Fruit fly (Drosophila melanogaster) whole organism, embryonic: ENCODE data around the gene CG7320.

Source experiments
- Bgb ChIP-seq: fragments of 200-800 bp; sonication (Bioruptor generic); IDR thresholded peaks from 2 replicates; pipeline ENCODE4 v1.3.6; 2022; ENCODE audit warnings: missing biosample characterization, missing genetic modification characterization; ENCODE audit not compliant: partially characterized antibody
- CG11723 ChIP-seq: fragments of 200-800 bp; sonication (Bioruptor generic); optimal IDR thresholded peaks from 2 replicates; lab custom pipeline; 2017; ENCODE audit warnings: missing biosample characterization, mild to moderate bottlenecking, missing genetic modification characterization
- CG14441 ChIP-seq: fragments of 200-800 bp; sonication (Bioruptor generic); IDR thresholded peaks from 2 replicates; pipeline ENCODE4 v1.3.6; 2022; ENCODE audit warnings: missing biosample characterization, missing genetic modification characterization
- CG14667 ChIP-seq: fragments of 200-800 bp; sonication (Bioruptor generic); IDR thresholded peaks from 2 replicates; pipeline ENCODE4 v1.3.6; 2022; ENCODE audit warnings: missing biosample characterization, missing genetic modification characterization
- CG16779 ChIP-seq: fragments of 200-800 bp; sonication (Bioruptor generic); IDR thresholded peaks from 2 replicates; pipeline ENCODE4 v1.3.6; 2022; ENCODE audit warnings: missing biosample characterization, missing genetic modification characterization
- CG2202 ChIP-seq: fragments of 200-800 bp; sonication (Bioruptor generic); optimal IDR thresholded peaks from 2 replicates; lab custom pipeline; 2018; ENCODE audit warnings: missing biosample characterization, mild to moderate bottlenecking, missing genetic modification characterization
- CG30431 ChIP-seq: fragments of 200-800 bp; sonication (Bioruptor generic); optimal IDR thresholded peaks from 2 replicates; lab custom pipeline; 2017; ENCODE audit warnings: missing biosample characterization, missing genetic modification characterization
- CG3065 ChIP-seq: fragments of 200-800 bp; sonication (Bioruptor generic); optimal IDR thresholded peaks from 2 replicates; lab custom pipeline; 2016; ENCODE audit warnings: missing biosample characterization, missing genetic modification characterization
- CG31365 ChIP-seq: fragments of 200-800 bp; sonication (Bioruptor generic); optimal IDR thresholded peaks from 2 replicates; lab custom pipeline; 2018; ENCODE audit warnings: missing biosample characterization, mild to moderate bottlenecking, missing genetic modification characterization
- CG42726 ChIP-seq: fragments of 200-800 bp; sonication (Bioruptor generic); IDR thresholded peaks from 2 replicates; pipeline ENCODE4 v1.3.6; 2022; ENCODE audit warnings: missing biosample characterization, missing genetic modification characterization; ENCODE audit not compliant: partially characterized antibody
- CG4854 ChIP-seq: fragments of 200-800 bp; sonication (Bioruptor generic); optimal IDR thresholded peaks from 2 replicates; lab custom pipeline; 2016; ENCODE audit warnings: missing biosample characterization, missing genetic modification characterization, inconsistent platforms
- CG6272 ChIP-seq: fragments of 200-800 bp; sonication (Bioruptor generic); IDR thresholded peaks from 2 replicates; pipeline ENCODE4 v1.3.6; 2022; ENCODE audit warnings: missing biosample characterization, missing genetic modification characterization
- CG6689 ChIP-seq: fragments of 200-800 bp; sonication (Bioruptor generic); IDR thresholded peaks from 2 replicates; pipeline ENCODE4 v1.3.6; 2022; ENCODE audit warnings: missing biosample characterization, missing genetic modification characterization
- CG6765 ChIP-seq: fragments of 200-800 bp; sonication (Bioruptor generic); optimal IDR thresholded peaks from 3 replicates; lab custom pipeline; 2017; ENCODE audit warnings: missing biosample characterization, mild to moderate bottlenecking, missing genetic modification characterization
- CG6813 ChIP-seq: fragments of 200-800 bp; sonication (Bioruptor generic); optimal IDR thresholded peaks from 2 replicates; lab custom pipeline; 2017; ENCODE audit warnings: missing biosample characterization, missing genetic modification characterization, mild to moderate bottlenecking, moderate library complexity, missing genetic modification reagents
- CG6854 ChIP-seq: fragments of 200-800 bp; sonication (Bioruptor generic); optimal IDR thresholded peaks from 3 replicates; lab custom pipeline; 2017; ENCODE audit warnings: missing biosample characterization, mild to moderate bottlenecking, missing genetic modification characterization
- CG8281 ChIP-seq: fragments of 200-800 bp; sonication (Bioruptor generic); optimal IDR thresholded peaks from 2 replicates; lab custom pipeline; 2018; ENCODE audit warnings: missing biosample characterization, mild to moderate bottlenecking, missing genetic modification characterization, moderate library complexity
- CG9215 ChIP-seq: fragments of 200-800 bp; sonication (Bioruptor generic); IDR thresholded peaks from 2 replicates; pipeline ENCODE4 v1.3.6; 2022; ENCODE audit warnings: missing biosample characterization, missing genetic modification characterization
- CG9932 ChIP-seq: fragments of 200-800 bp; sonication (Bioruptor generic); IDR thresholded peaks from 2 replicates; pipeline ENCODE4 v1.3.6; 2022; ENCODE audit warnings: missing biosample characterization, missing genetic modification characterization
- CHES-1-like ChIP-seq: fragments of 200-800 bp; sonication (Bioruptor generic); optimal IDR thresholded peaks from 2 replicates; lab custom pipeline; 2016; ENCODE audit warnings: missing biosample characterization, missing genetic modification characterization
- CoRest ChIP-seq: fragments of 200-800 bp; sonication (Bioruptor generic); optimal IDR thresholded peaks from 3 replicates; lab custom pipeline; 2018; ENCODE audit warnings: missing biosample characterization, mild to moderate bottlenecking, missing genetic modification characterization, moderate library complexity
- Dll ChIP-seq: fragments of 200-800 bp; sonication (Bioruptor generic); IDR thresholded peaks from 4 replicates; pipeline ENCODE4 v1.3.6; 2022; ENCODE audit warnings: missing biosample characterization, missing genetic modification characterization; ENCODE audit not compliant: partially characterized antibody
- Ets65A ChIP-seq: fragments of 200-800 bp; sonication (Bioruptor generic); peaks from one replicate; lab custom pipeline; 2016; ENCODE audit warnings: missing biosample characterization, missing genetic modification characterization
- Gsc ChIP-seq: fragments of 200-800 bp; sonication (Bioruptor generic); IDR thresholded peaks from 2 replicates; pipeline ENCODE4 v1.3.6; 2022; ENCODE audit warnings: missing biosample characterization, missing genetic modification characterization
- Hmx ChIP-seq: fragments of 200-800 bp; sonication (Bioruptor generic); optimal IDR thresholded peaks from 2 replicates; lab custom pipeline; 2016; ENCODE audit warnings: missing biosample characterization, missing genetic modification characterization
- Lim3 ChIP-seq: fragments of 200-800 bp; sonication (Bioruptor generic); IDR thresholded peaks from 2 replicates; pipeline ENCODE4 v1.3.6; 2022; ENCODE audit warnings: missing biosample characterization, missing genetic modification characterization
- MTF-1 ChIP-seq: fragments of 200-800 bp; sonication (Bioruptor generic); optimal IDR thresholded peaks from 2 replicates; lab custom pipeline; 2018; ENCODE audit warnings: missing biosample characterization, mild to moderate bottlenecking, missing genetic modification characterization, borderline replicate concordance
- NfI ChIP-seq: fragments of 200-800 bp; sonication (Bioruptor generic); optimal IDR thresholded peaks from 3 replicates; lab custom pipeline; 2018; ENCODE audit warnings: missing biosample characterization, mild to moderate bottlenecking, missing genetic modification characterization, moderate library complexity
- Pdp1 ChIP-seq, 2 experiments: fragments of 200-800 bp; sonication (Bioruptor generic); optimal IDR thresholded peaks; 3 replicates each; lab custom pipeline; 2016; ENCODE audit warnings: missing biosample characterization in 2 of 2, missing genetic modification characterization in 2 of 2, mild to moderate bottlenecking in 1 of 2, moderate library complexity in 1 of 2
- Ptx1 ChIP-seq: fragments of 200-800 bp; sonication (Bioruptor generic); IDR thresholded peaks from 2 replicates; pipeline ENCODE4 v1.3.6; 2022; ENCODE audit warnings: missing biosample characterization, missing genetic modification characterization
- Ssrp ChIP-seq: fragments of 200-800 bp; sonication (Bioruptor generic); optimal IDR thresholded peaks from 2 replicates; lab custom pipeline; 2018; ENCODE audit warnings: missing biosample characterization, mild to moderate bottlenecking, missing genetic modification characterization, moderate library complexity
- Usf ChIP-seq: fragments of 200-800 bp; sonication (Bioruptor generic); optimal IDR thresholded peaks from 2 replicates; lab custom pipeline; 2017; ENCODE audit warnings: missing genotype, missing biosample characterization, missing genetic modification characterization
- Xrp1 ChIP-seq: fragments of 200-800 bp; sonication (Bioruptor generic); IDR thresholded peaks from 2 replicates; pipeline ENCODE4 v1.3.6; 2022; ENCODE audit warnings: missing biosample characterization, missing genetic modification characterization
- al ChIP-seq: fragments of 200-800 bp; sonication (Bioruptor generic); IDR thresholded peaks from 2 replicates; pipeline ENCODE4 v1.3.6; 2022; ENCODE audit warnings: missing biosample characterization, missing genetic modification characterization
- bab2 ChIP-seq: fragments of 200-800 bp; sonication (Bioruptor generic); optimal IDR thresholded peaks from 2 replicates; lab custom pipeline; 2016; ENCODE audit warnings: missing biosample characterization, missing genetic modification characterization
- bowl ChIP-seq: fragments of 200-800 bp; sonication (Bioruptor generic); IDR thresholded peaks from 2 replicates; pipeline ENCODE4 v1.3.6; 2022; ENCODE audit warnings: missing biosample characterization, missing genetic modification characterization
- cato ChIP-seq: fragments of 200-800 bp; sonication (Bioruptor generic); optimal IDR thresholded peaks from 2 replicates; lab custom pipeline; 2016; ENCODE audit warnings: missing biosample characterization, missing genetic modification characterization, borderline replicate concordance
- crol ChIP-seq: fragments of 200-800 bp; sonication (Bioruptor generic); IDR thresholded peaks from 2 replicates; pipeline ENCODE4 v1.3.6; 2022; ENCODE audit warnings: missing biosample characterization, missing genetic modification characterization
- dysf ChIP-seq: fragments of 200-800 bp; sonication (Bioruptor generic); IDR thresholded peaks from 3 replicates; pipeline ENCODE4 v1.3.6; 2022; ENCODE audit warnings: missing biosample characterization, missing genetic modification characterization
- ftz-f1 ChIP-seq: fragments of 200-800 bp; sonication (Bioruptor generic); optimal IDR thresholded peaks from 2 replicates; lab custom pipeline; 2016; ENCODE audit warnings: missing biosample characterization, missing genetic modification characterization
- gcm2 ChIP-seq: fragments of 200-800 bp; sonication (Bioruptor generic); optimal IDR thresholded peaks from 2 replicates; lab custom pipeline; 2016; ENCODE audit warnings: missing biosample characterization, missing genetic modification characterization
- ham ChIP-seq: fragments of 200-800 bp; sonication (Bioruptor generic); IDR thresholded peaks from 2 replicates; pipeline ENCODE4 v1.3.6; 2022; ENCODE audit warnings: missing biosample characterization, missing genetic modification characterization
- jigr1 ChIP-seq: fragments of 200-800 bp; sonication (Bioruptor generic); IDR thresholded peaks from 3 replicates; pipeline ENCODE4 v1.3.6; 2022; ENCODE audit warnings: missing biosample characterization, missing genetic modification characterization
- klu ChIP-seq: fragments of 200-800 bp; sonication (Bioruptor generic); IDR thresholded peaks from 2 replicates; pipeline ENCODE4 v1.3.6; 2022; ENCODE audit warnings: missing biosample characterization, missing genetic modification characterization
- pnt ChIP-seq: fragments of 200-800 bp; sonication (Bioruptor generic); optimal IDR thresholded peaks from 3 replicates; lab custom pipeline; 2016; ENCODE audit warnings: missing biosample characterization, missing genetic modification characterization
- sima ChIP-seq: fragments of 200-800 bp; sonication (Bioruptor generic); optimal IDR thresholded peaks from 2 replicates; lab custom pipeline; 2016; ENCODE audit warnings: missing biosample characterization, missing genetic modification characterization
- stwl ChIP-seq: fragments of 200-800 bp; sonication (Bioruptor generic); optimal IDR thresholded peaks from 3 replicates; lab custom pipeline; 2018; ENCODE audit warnings: missing biosample characterization, mild to moderate bottlenecking, missing genetic modification characterization, moderate library complexity
- tx ChIP-seq: fragments of 200-800 bp; sonication (Bioruptor generic); optimal IDR thresholded peaks from 2 replicates; lab custom pipeline; 2016; ENCODE audit warnings: missing biosample characterization, missing genetic modification characterization
- unc-4 ChIP-seq: fragments of 200-800 bp; sonication (Bioruptor generic); IDR thresholded peaks from 2 replicates; pipeline ENCODE4 v1.3.6; 2022; ENCODE audit warnings: missing biosample characterization, missing genetic modification characterization; ENCODE audit not compliant: partially characterized antibody
- vvl ChIP-seq: fragments of 200-800 bp; sonication (Bioruptor generic); IDR thresholded peaks from 2 replicates; pipeline ENCODE4 v1.3.6; 2022; ENCODE audit warnings: missing biosample characterization, missing genetic modification characterization
- wdn ChIP-seq: fragments of 200-800 bp; sonication (Bioruptor generic); IDR thresholded peaks from 2 replicates; pipeline ENCODE4 v1.3.6; 2022; ENCODE audit warnings: missing biosample characterization, missing genetic modification characterization
- zf30C ChIP-seq: fragments of 200-800 bp; sonication (Bioruptor generic); optimal IDR thresholded peaks from 3 replicates; lab custom pipeline; 2018; ENCODE audit warnings: missing biosample characterization, mild to moderate bottlenecking, missing genetic modification characterization

Gene CG7320

DNA sequence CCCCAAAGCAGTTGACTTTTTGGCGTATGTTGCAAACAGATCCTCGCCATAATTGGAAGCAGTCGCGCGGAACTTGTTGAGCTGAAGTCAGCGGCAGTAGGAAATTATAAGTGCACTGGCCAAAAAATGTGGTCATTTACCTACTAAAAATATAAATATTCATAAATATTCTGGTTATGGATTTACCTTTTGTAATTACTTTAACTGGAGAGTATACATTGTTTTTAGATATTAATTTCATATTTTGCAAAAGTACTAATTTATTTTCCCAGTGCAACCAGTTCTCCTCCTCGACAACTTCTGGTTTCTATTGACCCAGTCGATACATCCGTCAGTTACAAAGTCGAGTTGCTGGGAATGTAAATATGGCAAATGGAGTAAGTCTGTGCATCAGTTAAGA lies 22.1 kb downstream of the CG7320 start (continued):
- TF ChIP-seq CG6854 (no peak), vvl (GFP tag; lab: Robert Waterston, UW) (0 out of 2 replicates have a peak, but pooled peaks have one; percentile 34), dysf (GFP tag; lab: Robert Waterston, UW) (no peak), Ssrp (peak; percentile 43), ftz-f1 (no peak), Gsc (GFP tag; lab: Robert Waterston, UW) (no peak), sima (no peak), CG14667 (GFP tag; lab: Robert Waterston, UW) (no peak), NfI (GFP tag; lab: Kevin White, UChicago) (no peak), Bgb (no peak), MTF-1 (GFP tag; lab: Kevin White, UChicago) (no peak), klu (GFP tag; lab: Robert Waterston, UW) (no peak), jigr1 (GFP tag; lab: Robert Waterston, UW) (no peak), ham (GFP tag; lab: Robert Waterston, UW) (no peak), wdn (no peak), bowl (no peak), CG6689 (GFP tag; lab: Robert Waterston, UW) (peak; percentile 53), Lim3 (GFP tag; lab: Robert Waterston, UW) (no peak), CoRest (tag; lab: Kevin White, UChicago) (no peak), CG9932 (no peak), Pdp1 (GFP tag; optimal IDR thresholded peaks at IDR 0.05; lab: Kevin White, UChicago) (no peak), CG14441 (GFP tag; lab: Robert Waterston, UW) (no peak), Dll (GFP tag; lab: Robert Waterston, UW) (no peak), cato (GFP tag; lab: Kevin White, UChicago) (no peak), CHES-1-like (GFP tag; lab: Kevin White, UChicago) (no peak), crol (no peak), CG3065 (GFP tag; lab: Kevin White, UChicago) (no peak), bab2 (GFP tag; lab: Kevin White, UChicago) (no peak), CG4854 (GFP tag; lab: Kevin White, UChicago) (no peak), CG6813 (GFP tag; lab: Kevin White, UChicago) (no peak), Ptx1 (0 out of 2 replicates have a peak, but pooled peaks have one; percentile 21), pnt (GFP tag; lab: Kevin White, UChicago) (no peak), Ets65A (GFP tag; lab: Kevin White, UChicago) (no peak), unc-4 (no peak), tx (GFP tag; lab: Kevin White, UChicago) (no peak), CG2202 (tag; lab: Kevin White, UChicago) (peak; percentile 44), stwl (tag; lab: Kevin White, UChicago) (peak; percentile 11), CG6765 (GFP tag; lab: Kevin White, UChicago) (no peak), CG9215 (GFP tag; lab: Robert Waterston, UW) (no peak), al (no peak), CG30431 (GFP tag; lab: Kevin White, UChicago) (no peak), gcm2 (no peak), CG11723 (GFP tag; lab: Kevin White, UChicago) (no peak), CG8281 (tag; lab: Kevin White, UChicago) (no peak), CG16779 (GFP tag; lab: Robert Waterston, UW) (no peak), Xrp1 (peak; percentile 59; the same call in 1 of the 2 replicates), CG31365 (tag; lab: Kevin White, UChicago) (no peak), CG6272 (GFP tag; lab: Robert Waterston, UW) (no peak), zf30C (GFP tag; lab: Kevin White, UChicago) (no peak), CG42726 (GFP tag; lab: Robert Waterston, UW) (no peak), Usf (no peak), Hmx (no peak)
